Fruit fly (Drosophila melanogaster) whole organism, embryonic: ENCODE measurements around the gene pot.

Source experiments
- Ada2b ChIP-seq: fragments of 200-800 bp; sonication (Bioruptor generic); IDR thresholded peaks from 2 replicates; pipeline ENCODE4 v1.3.6; 2022; ENCODE audit warnings: missing biosample characterization, missing genetic modification characterization
- Aef1 ChIP-seq: fragments of 200-800 bp; sonication (Bioruptor generic); IDR thresholded peaks from 3 replicates; pipeline ENCODE4 v1.3.6; 2022; ENCODE audit warnings: missing biosample characterization, missing genetic modification characterization
- Atf6 ChIP-seq: fragments of 200-800 bp; sonication (Bioruptor generic); IDR thresholded peaks from 2 replicates; pipeline ENCODE4 v1.3.6; 2022; ENCODE audit warnings: missing biosample characterization, missing genetic modification characterization
- Awh ChIP-seq: fragments of 200-800 bp; sonication (Bioruptor generic); IDR thresholded peaks from 2 replicates; pipeline ENCODE4, ENCODE4 v1.3.6; 2022; ENCODE audit warnings: missing biosample characterization, missing genetic modification characterization
- CG1024 ChIP-seq: fragments of 200-800 bp; sonication (Bioruptor generic); IDR thresholded peaks from 2 replicates; pipeline ENCODE4 v1.3.6; 2022; ENCODE audit warnings: missing biosample characterization, missing genetic modification characterization
- CG11093 ChIP-seq: fragments of 200-800 bp; sonication (Bioruptor generic); IDR thresholded peaks from 3 replicates; pipeline ENCODE4 v1.3.6; 2022; ENCODE audit warnings: missing biosample characterization, missing genetic modification characterization
- CG11456 ChIP-seq: fragments of 200-800 bp; sonication (Bioruptor generic); IDR thresholded peaks from 3 replicates; pipeline ENCODE4 v1.3.6; 2022; ENCODE audit warnings: missing biosample characterization, missing genetic modification characterization
- CG11560 ChIP-seq: fragments of 200-800 bp; sonication (Bioruptor generic); IDR thresholded peaks from 3 replicates; pipeline ENCODE4 v1.3.6; 2022; ENCODE audit warnings: missing biosample characterization, missing genetic modification characterization
- CG11696 ChIP-seq: fragments of 200-800 bp; sonication (Bioruptor generic); IDR thresholded peaks from 2 replicates; pipeline ENCODE4 v1.3.6; 2022; ENCODE audit warnings: missing biosample characterization, missing genetic modification characterization
- CG12219 ChIP-seq: fragments of 200-800 bp; sonication (Bioruptor generic); optimal IDR thresholded peaks from 3 replicates; lab custom pipeline; 2018; ENCODE audit warnings: missing biosample characterization, mild to moderate bottlenecking, missing genetic modification characterization
- CG13296 ChIP-seq: fragments of 200-800 bp; sonication (Bioruptor generic); optimal IDR thresholded peaks from 3 replicates; lab custom pipeline; 2018; ENCODE audit warnings: missing biosample characterization, mild to moderate bottlenecking, missing genetic modification characterization
- CG14050 ChIP-seq: fragments of 200-800 bp; sonication (Bioruptor generic); IDR thresholded peaks from 3 replicates; pipeline ENCODE4 v1.3.6; 2022; ENCODE audit warnings: missing biosample characterization, missing genetic modification characterization
- CG16813 ChIP-seq: fragments of 200-800 bp; sonication (Bioruptor generic); IDR thresholded peaks from 3 replicates; pipeline ENCODE4 v1.3.6; 2022; ENCODE audit warnings: missing biosample characterization, missing genetic modification characterization; ENCODE audit not compliant: partially characterized antibody
- CG16863 ChIP-seq: fragments of 200-800 bp; sonication (Bioruptor generic); optimal IDR thresholded peaks from 3 replicates; lab custom pipeline; 2016; ENCODE audit warnings: missing biosample characterization, missing genetic modification characterization
- CG17385 ChIP-seq: fragments of 200-800 bp; sonication (Bioruptor generic); optimal IDR thresholded peaks from 3 replicates; lab custom pipeline; 2018; ENCODE audit warnings: missing biosample characterization, mild to moderate bottlenecking, missing genetic modification characterization
- CG17802 ChIP-seq: fragments of 200-800 bp; sonication (Bioruptor generic); optimal IDR thresholded peaks from 2 replicates; lab custom pipeline; 2018; ENCODE audit warnings: missing biosample characterization, mild to moderate bottlenecking, missing genetic modification characterization, moderate library complexity
- CG18011 ChIP-seq: fragments of 200-800 bp; sonication (Bioruptor generic); optimal IDR thresholded peaks from 2 replicates; lab custom pipeline; 2017; ENCODE audit warnings: missing biosample characterization, missing genetic modification characterization, mild to moderate bottlenecking, moderate library complexity, missing genotype
- CG31224 ChIP-seq: fragments of 200-800 bp; sonication (Bioruptor generic); IDR thresholded peaks from 2 replicates; pipeline ENCODE4 v1.3.6; 2022; ENCODE audit warnings: missing biosample characterization, missing genetic modification characterization
- CG31388 ChIP-seq: fragments of 200-800 bp; sonication (Bioruptor generic); optimal IDR thresholded peaks from 2 replicates; lab custom pipeline; 2016; ENCODE audit warnings: missing biosample characterization, missing genetic modification characterization
- CG32532 ChIP-seq: fragments of 200-800 bp; sonication (Bioruptor generic); IDR thresholded peaks from 2 replicates; pipeline ENCODE4 v1.3.6; 2022; ENCODE audit warnings: missing biosample characterization, missing genetic modification characterization
- CG5245 ChIP-seq: fragments of 200-800 bp; sonication (Bioruptor generic); optimal IDR thresholded peaks from 3 replicates; lab custom pipeline; 2016; ENCODE audit warnings: missing biosample characterization, missing genetic modification characterization
- CG6175 ChIP-seq: fragments of 200-800 bp; sonication (Bioruptor generic); IDR thresholded peaks from 3 replicates; pipeline ENCODE4 v1.3.6; 2022; ENCODE audit warnings: missing biosample characterization, missing genetic modification characterization
- CG6689 ChIP-seq: fragments of 200-800 bp; sonication (Bioruptor generic); IDR thresholded peaks from 2 replicates; pipeline ENCODE4 v1.3.6; 2022; ENCODE audit warnings: missing biosample characterization, missing genetic modification characterization
- CG6854 ChIP-seq: fragments of 200-800 bp; sonication (Bioruptor generic); optimal IDR thresholded peaks from 3 replicates; lab custom pipeline; 2017; ENCODE audit warnings: missing biosample characterization, mild to moderate bottlenecking, missing genetic modification characterization
- CG7839 ChIP-seq: fragments of 200-800 bp; sonication (Bioruptor generic); optimal IDR thresholded peaks from 3 replicates; lab custom pipeline; 2018; ENCODE audit warnings: missing biosample characterization, mild to moderate bottlenecking, missing genetic modification characterization, moderate library complexity
- CG8359 ChIP-seq: fragments of 200-800 bp; sonication (Bioruptor generic); optimal IDR thresholded peaks from 2 replicates; lab custom pipeline; 2017; ENCODE audit warnings: missing biosample characterization, mild to moderate bottlenecking, missing genetic modification characterization, borderline replicate concordance
- CG9727 ChIP-seq: fragments of 200-800 bp; sonication (Bioruptor generic); optimal IDR thresholded peaks from 3 replicates; lab custom pipeline; 2017; ENCODE audit warnings: missing biosample characterization, mild to moderate bottlenecking, missing genetic modification characterization
- CG9817 ChIP-seq: fragments of 200-800 bp; sonication (Bioruptor generic); optimal IDR thresholded peaks from 2 replicates; lab custom pipeline; 2018; ENCODE audit warnings: missing biosample characterization, mild to moderate bottlenecking, missing genetic modification characterization, moderate library complexity
- CkIIα-i1 ChIP-seq: fragments of 200-800 bp; sonication (Bioruptor generic); IDR thresholded peaks from 2 replicates; pipeline ENCODE4 v1.3.6; 2022; ENCODE audit warnings: missing biosample characterization, missing genetic modification characterization
- CoRest ChIP-seq: fragments of 200-800 bp; sonication (Bioruptor generic); optimal IDR thresholded peaks from 3 replicates; lab custom pipeline; 2018; ENCODE audit warnings: missing biosample characterization, mild to moderate bottlenecking, missing genetic modification characterization, moderate library complexity
- CrebB ChIP-seq: fragments of 200-800 bp; sonication (Bioruptor generic); optimal IDR thresholded peaks from 3 replicates; lab custom pipeline; 2018; ENCODE audit warnings: missing biosample characterization, mild to moderate bottlenecking, missing genetic modification characterization
- Drgx ChIP-seq: fragments of 200-800 bp; sonication (Bioruptor generic); IDR thresholded peaks from 2 replicates; pipeline ENCODE4 v1.3.6; 2022; ENCODE audit warnings: missing biosample characterization, missing genetic modification characterization
- Gug ChIP-seq: fragments of 200-800 bp; sonication (Bioruptor generic); IDR thresholded peaks from 4 replicates; pipeline ENCODE4 v1.3.6; 2022; ENCODE audit warnings: missing biosample characterization, missing genetic modification characterization
- H2.0 ChIP-seq: fragments of 200-800 bp; sonication (Bioruptor generic); IDR thresholded peaks from 2 replicates; pipeline ENCODE4 v1.3.6; 2022; ENCODE audit warnings: missing biosample characterization, missing genetic modification characterization
- Hr51 ChIP-seq, 2 experiments: fragments of 200-800 bp; sonication (Bioruptor generic); optimal IDR thresholded peaks; 2 replicates in 1 of 2; 3 replicates in 1 of 2; lab custom pipeline; 2016 to 2018; ENCODE audit warnings: missing biosample characterization in 2 of 2, missing genetic modification characterization in 2 of 2, mild to moderate bottlenecking in 1 of 2, moderate library complexity in 1 of 2
- NfI ChIP-seq: fragments of 200-800 bp; sonication (Bioruptor generic); optimal IDR thresholded peaks from 3 replicates; lab custom pipeline; 2018; ENCODE audit warnings: missing biosample characterization, mild to moderate bottlenecking, missing genetic modification characterization, moderate library complexity
- TFAM ChIP-seq: fragments of 200-800 bp; sonication (Bioruptor generic); optimal IDR thresholded peaks from 2 replicates; lab custom pipeline; 2017; ENCODE audit warnings: missing biosample characterization, missing genetic modification characterization, inconsistent platforms
- croc ChIP-seq: fragments of 200-800 bp; sonication (Bioruptor generic); conservative IDR thresholded peaks from 3 replicates; pipeline ENCODE4 v1.3.6; 2022; ENCODE audit warnings: missing biosample characterization, missing genetic modification characterization
- dimm ChIP-seq: fragments of 200-800 bp; sonication (Bioruptor generic); IDR thresholded peaks from 2 replicates; pipeline ENCODE4 v1.3.6; 2022; ENCODE audit warnings: missing biosample characterization, missing genetic modification characterization
- dmrt11E ChIP-seq: fragments of 200-800 bp; sonication (Bioruptor generic); optimal IDR thresholded peaks from 3 replicates; lab custom pipeline; 2018; ENCODE audit warnings: missing biosample characterization, mild to moderate bottlenecking, missing genetic modification characterization, moderate library complexity
- exex ChIP-seq: fragments of 200-800 bp; sonication (Bioruptor generic); optimal IDR thresholded peaks from 4 replicates; lab custom pipeline; 2018; ENCODE audit warnings: missing biosample characterization, mild to moderate bottlenecking, missing genetic modification characterization, moderate library complexity
- fd64A ChIP-seq: fragments of 200-800 bp; sonication (Bioruptor generic); optimal IDR thresholded peaks from 3 replicates; lab custom pipeline; 2018; ENCODE audit warnings: missing biosample characterization, mild to moderate bottlenecking, missing genetic modification characterization
- fd96Cb ChIP-seq: fragments of 200-800 bp; sonication (Bioruptor generic); optimal IDR thresholded peaks from 2 replicates; lab custom pipeline; 2018; ENCODE audit warnings: missing biosample characterization, mild to moderate bottlenecking, missing genetic modification characterization, moderate library complexity
- gem ChIP-seq: fragments of 200-800 bp; sonication (Bioruptor generic); optimal IDR thresholded peaks from 2 replicates; lab custom pipeline; 2019; ENCODE audit warnings: missing biosample characterization, mild to moderate bottlenecking, missing genetic modification characterization, moderate library complexity
- klu ChIP-seq: fragments of 200-800 bp; sonication (Bioruptor generic); IDR thresholded peaks from 2 replicates; pipeline ENCODE4 v1.3.6; 2022; ENCODE audit warnings: missing biosample characterization, missing genetic modification characterization
- schlank ChIP-seq: fragments of 200-800 bp; sonication (Bioruptor generic); optimal IDR thresholded peaks from 2 replicates; lab custom pipeline; 2018; ENCODE audit warnings: missing biosample characterization, mild to moderate bottlenecking, missing genetic modification characterization
- scrt ChIP-seq: fragments of 200-800 bp; sonication (Bioruptor generic); optimal IDR thresholded peaks from 2 replicates; lab custom pipeline; 2018; ENCODE audit warnings: missing biosample characterization, mild to moderate bottlenecking, missing genetic modification characterization, moderate library complexity
- sens ChIP-seq: fragments of 200-800 bp; sonication (Bioruptor generic); peaks from one replicate; lab custom pipeline; 2016; ENCODE audit warnings: missing biosample characterization, missing genetic modification characterization
- sisA ChIP-seq: fragments of 200-800 bp; sonication (Bioruptor generic); IDR thresholded peaks from 2 replicates; pipeline ENCODE4 v1.3.6; 2022; ENCODE audit warnings: missing biosample characterization, missing genetic modification characterization
- stc ChIP-seq: fragments of 200-800 bp; sonication (Bioruptor generic); IDR thresholded peaks from 2 replicates; pipeline ENCODE4 v1.3.6; 2022; ENCODE audit warnings: missing biosample characterization, missing genetic modification characterization
- toy ChIP-seq: fragments of 200-800 bp; sonication (Bioruptor generic); IDR thresholded peaks from 2 replicates; pipeline ENCODE4 v1.3.6; 2022; ENCODE audit warnings: missing biosample characterization, missing genetic modification characterization

Gene pot

dm6 chrX:11925213-11925612 is 8.2 kb upstream of the pot start (continued):
- no peak for TF ChIP-seq CG11560 (tag; lab: Robert Waterston, UW)
- peak; percentile 73 for TF ChIP-seq Atf6 (GFP tag; lab: Robert Waterston, UW)
- peak; percentile 79 for TF ChIP-seq Drgx (GFP tag; lab: Robert Waterston, UW)
- TF ChIP-seq CG12219 (GFP tag; lab: Kevin White, UChicago) = peak; percentile 28
- no peak for TF ChIP-seq CG17802 (tag; lab: Kevin White, UChicago)
- TF ChIP-seq gem (tag; lab: Kevin White, UChicago) = peak; percentile 58
- TF ChIP-seq CG8359 = no peak
- TF ChIP-seq Ada2b (GFP tag; lab: Robert Waterston, UW) = peak; percentile 65
- TF ChIP-seq Aef1 = peak; percentile 69
- no peak for TF ChIP-seq CG7839 (tag; lab: Kevin White, UChicago)
- TF ChIP-seq CrebB (tag; lab: Kevin White, UChicago) = peak; percentile 18
- TF ChIP-seq CG1024 (GFP tag; lab: Robert Waterston, UW) = 0 out of 2 replicates have a peak, but pooled peaks have one; percentile 21
- 0 out of 3 replicates have a peak, but pooled peaks have one; percentile 20 for TF ChIP-seq CG6175 (GFP tag; lab: Robert Waterston, UW)
- TF ChIP-seq CkIIα-i1 (GFP tag; lab: Robert Waterston, UW) = no peak
- TF ChIP-seq CG5245 (GFP tag; lab: Kevin White, UChicago) = no peak
- TF ChIP-seq dimm (GFP tag; lab: Robert Waterston, UW) = peak; percentile 43; the same call in 1 of the 2 replicates
- TF ChIP-seq CG6689 = peak; percentile 76
- peak; percentile 28; the same call in 1 of the 4 replicates for TF ChIP-seq Gug
- peak; percentile 41 for TF ChIP-seq CG13296 (GFP tag; lab: Kevin White, UChicago)
- TF ChIP-seq fd96Cb (tag; lab: Kevin White, UChicago) = peak; percentile 32
- peak; percentile 29 for TF ChIP-seq CG17385 (GFP tag; lab: Kevin White, UChicago)
- peak; percentile 20 for TF ChIP-seq CG31388 (GFP tag; lab: Kevin White, UChicago)
- peak; percentile 75 for TF ChIP-seq H2.0 (GFP tag; lab: Robert Waterston, UW)
- no peak for TF ChIP-seq CG6854 (GFP tag; lab: Kevin White, UChicago)
- TF ChIP-seq Awh (GFP tag; lab: Robert Waterston, UW) = peak; percentile 65; the same call in 1 of the 2 replicates
- TF ChIP-seq schlank (tag; lab: Kevin White, UChicago) = peak; percentile 11
- TF ChIP-seq CG9727 = peak; percentile 3
- peak; percentile 41 for TF ChIP-seq CoRest (tag; lab: Kevin White, UChicago)
- peak; percentile 8 for TF ChIP-seq CG16863 (GFP tag; lab: Kevin White, UChicago)
- no peak for TF ChIP-seq CG16813 (GFP tag; lab: Robert Waterston, UW)
- TF ChIP-seq CG11093 (GFP tag; lab: Robert Waterston, UW) = peak; percentile 55; the same call in 1 of the 3 replicates
- TF ChIP-seq Hr51 (GFP tag; optimal IDR thresholded peaks at IDR 0.05; lab: Kevin White, UChicago) = peak in 1 of 2 experiments; percentile 48
- no peak for TF ChIP-seq toy (GFP tag; lab: Robert Waterston, UW)
- TF ChIP-seq NfI = peak; percentile 38
- TF ChIP-seq CG14050 (GFP tag; lab: Robert Waterston, UW) = peak; percentile 36; the same call in 2 of the 3 replicates
- no peak for TF ChIP-seq TFAM
- peak; percentile 50 for TF ChIP-seq CG9817 (tag; lab: Kevin White, UChicago)
- TF ChIP-seq CG18011 (GFP tag; lab: Kevin White, UChicago) = peak; percentile 10
- peak; percentile 6 for TF ChIP-seq exex (tag; lab: Kevin White, UChicago)
- TF ChIP-seq klu = peak; percentile 38; the same call in 1 of the 2 replicates
- peak; percentile 82 for TF ChIP-seq CG11456 (GFP tag; lab: Robert Waterston, UW)
- peak; percentile 64; the same call in 1 of the 2 replicates for TF ChIP-seq CG11696
- TF ChIP-seq fd64A = no peak
- TF ChIP-seq CG31224 (GFP tag; lab: Robert Waterston, UW) = peak; percentile 58
- 0 out of 3 replicates have a peak, but pooled peaks have one; percentile 20 for TF ChIP-seq croc (GFP tag; lab: Robert Waterston, UW)
- TF ChIP-seq dmrt11E (tag; lab: Kevin White, UChicago) = no peak
- TF ChIP-seq sisA = peak; percentile 24; the same call in 1 of the 2 replicates
- peak; percentile 74 for TF ChIP-seq stc (GFP tag; lab: Robert Waterston, UW)
- peak; percentile 89 for TF ChIP-seq sens (GFP tag; lab: Kevin White, UChicago)
- peak; percentile 88 for TF ChIP-seq CG32532 (GFP tag; lab: Robert Waterston, UW)
- TF ChIP-seq scrt (GFP tag; lab: Kevin White, UChicago) = peak; percentile 8
